Fruit fly (Drosophila melanogaster): ENCODE results near the gene CG32040.
A peak's percentile ranks its signal among the peaks of the same experiment; 100 is the strongest.

CG32040 gene

DNA sequence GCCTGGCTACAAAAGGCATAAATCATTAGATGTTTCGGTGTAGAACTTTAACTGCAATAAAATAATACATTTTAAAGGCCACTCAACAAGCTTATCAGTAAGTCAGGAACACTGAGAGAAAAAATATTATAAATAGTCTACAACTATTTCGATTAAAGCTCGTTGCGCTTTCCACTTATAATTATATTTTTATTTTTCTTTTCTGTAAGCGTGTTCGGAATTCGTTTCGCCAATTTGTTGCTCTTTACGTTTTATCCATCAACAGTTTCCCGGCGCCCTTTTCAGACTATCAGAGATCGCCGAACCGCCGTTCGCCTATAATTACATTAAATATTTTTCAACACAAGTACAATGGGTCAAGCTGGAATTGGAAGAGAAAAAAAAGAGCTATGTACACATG lies 14.8 kb upstream of the CG32040 start:
- TF ChIP-seq CG32121 (GFP tag; IDR thresholded peaks at IDR 0.05) (no peak), Pif1B (GFP tag; optimal IDR thresholded peaks at IDR 0.05) (no peak), EcR (GFP tag; optimal IDR thresholded peaks at IDR 0.05) (no peak), CG8301 (tag; optimal IDR thresholded peaks at IDR 0.05) (no peak), rn (GFP tag; IDR thresholded peaks at IDR 0.05) (no peak), CG34367 (tag; optimal IDR thresholded peaks at IDR 0.05) (no peak), Pif1A (GFP tag; optimal IDR thresholded peaks at IDR 0.05) (no peak), CG13204 (GFP tag; optimal IDR thresholded peaks at IDR 0.05) (no peak), Ets98B (GFP tag; IDR thresholded peaks at IDR 0.05) (no peak), CG14655 (GFP tag; optimal IDR thresholded peaks at IDR 0.05) (no peak), D1 (tag; optimal IDR thresholded peaks at IDR 0.05) (no peak), CG8159 (tag; optimal IDR thresholded peaks at IDR 0.05) (no peak), gl (tag; optimal IDR thresholded peaks at IDR 0.05) (no peak), fd96Ca (GFP tag; IDR thresholded peaks at IDR 0.05) (no peak), CG17806 (tag; optimal IDR thresholded peaks at IDR 0.05) (no peak), CG10348 (GFP tag; IDR thresholded peaks at IDR 0.05) (no peak), CG15710 (tag; optimal IDR thresholded peaks at IDR 0.05) (no peak), CG9948 (tag; optimal IDR thresholded peaks at IDR 0.05) (no peak), CG4496 (GFP tag; IDR thresholded peaks at IDR 0.05) (no peak), Snoo (tag; optimal IDR thresholded peaks at IDR 0.05) (no peak)

DNA sequence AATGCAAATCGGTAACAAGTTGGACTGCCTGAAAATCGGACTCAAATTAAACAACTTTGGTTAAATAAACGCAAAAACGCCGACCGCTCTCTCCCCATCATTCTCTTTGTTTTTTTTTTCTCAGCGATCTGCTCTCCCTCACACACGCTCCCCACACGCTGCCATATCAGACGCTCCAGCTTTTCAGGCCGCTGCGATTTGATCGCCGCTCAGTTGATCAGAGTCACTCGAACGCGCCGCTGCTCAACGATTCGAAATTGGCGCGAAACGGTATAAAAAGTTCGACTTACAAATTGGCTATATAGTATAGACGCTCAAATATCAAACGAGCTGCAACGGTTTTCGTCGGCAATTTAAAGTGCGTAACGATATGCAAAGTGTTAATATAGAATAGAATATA lies 13.6 kb upstream of the CG32040 start:
- TF ChIP-seq CG17806 (tag; optimal IDR thresholded peaks at IDR 0.05) (no peak), Ets98B (GFP tag; IDR thresholded peaks at IDR 0.05) (peak; percentile 53; the same call in 1 of the 2 replicates), CG8301 (tag; optimal IDR thresholded peaks at IDR 0.05) (no peak), CG32121 (GFP tag; IDR thresholded peaks at IDR 0.05) (no peak), CG10348 (GFP tag; IDR thresholded peaks at IDR 0.05) (no peak), CG13204 (GFP tag; optimal IDR thresholded peaks at IDR 0.05) (no peak), CG9948 (tag; optimal IDR thresholded peaks at IDR 0.05) (no peak), CG4496 (GFP tag; IDR thresholded peaks at IDR 0.05) (peak; percentile 64), rn (GFP tag; IDR thresholded peaks at IDR 0.05) (no peak), gl (tag; optimal IDR thresholded peaks at IDR 0.05) (no peak), Snoo (tag; optimal IDR thresholded peaks at IDR 0.05) (no peak), CG14655 (GFP tag; optimal IDR thresholded peaks at IDR 0.05) (no peak), CG8159 (tag; optimal IDR thresholded peaks at IDR 0.05) (no peak), CG34367 (tag; optimal IDR thresholded peaks at IDR 0.05) (no peak), Pif1B (GFP tag; optimal IDR thresholded peaks at IDR 0.05) (peak; percentile 8), Pif1A (GFP tag; optimal IDR thresholded peaks at IDR 0.05) (peak; percentile 10), CG15710 (tag; optimal IDR thresholded peaks at IDR 0.05) (no peak), CG12605 (GFP tag; IDR thresholded peaks at IDR 0.05) (peak; percentile 55; the same call in 1 of the 2 replicates), fd96Ca (GFP tag; IDR thresholded peaks at IDR 0.05) (peak; percentile 17; the same call in 1 of the 3 replicates), D1 (tag; optimal IDR thresholded peaks at IDR 0.05) (no peak), EcR (GFP tag; optimal IDR thresholded peaks at IDR 0.05) (no peak)

DNA sequence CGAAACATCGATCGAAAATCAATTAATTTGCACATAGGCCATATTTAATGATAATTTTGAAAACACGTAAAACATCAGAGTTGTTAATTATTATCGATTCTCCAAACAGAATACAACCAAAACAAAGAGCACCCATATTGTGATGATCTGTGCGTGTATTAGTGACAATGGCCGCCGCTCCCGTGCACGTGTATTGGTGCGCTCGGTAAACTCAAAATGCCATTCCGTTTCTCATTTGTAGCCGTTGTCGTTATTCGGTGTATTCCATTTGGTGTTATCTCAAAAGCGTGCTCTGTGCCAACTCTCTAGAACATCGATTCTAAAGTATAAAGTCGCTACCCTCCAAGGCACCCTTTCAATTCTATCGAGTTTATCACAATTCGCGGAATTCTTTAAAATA lies 13.0 kb upstream of the CG32040 start:
- TF ChIP-seq CG15710 (tag; optimal IDR thresholded peaks at IDR 0.05) (no peak), CG4496 (GFP tag; IDR thresholded peaks at IDR 0.05) (peak; percentile 74)

DNA sequence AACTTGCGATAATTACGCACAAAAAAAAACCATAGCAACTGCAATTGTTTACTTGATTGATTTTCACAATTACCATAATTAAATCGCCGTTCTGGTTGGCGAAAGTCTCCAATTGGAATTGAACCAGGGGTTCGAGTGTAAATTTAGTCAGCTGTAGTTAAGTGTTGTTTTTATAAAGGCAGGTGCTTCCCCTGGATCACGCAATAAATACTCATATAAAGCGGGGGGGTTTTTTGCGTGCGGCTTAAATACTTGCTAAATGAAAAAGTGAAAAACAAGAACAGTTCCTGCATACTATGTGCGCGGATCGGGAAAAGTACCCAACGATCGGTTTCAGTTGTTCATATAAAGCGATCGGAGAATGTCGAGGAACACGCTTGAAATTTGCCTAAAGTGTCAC lies 9.9 kb upstream of the CG32040 start:
- TF ChIP-seq CG14655 (GFP tag; optimal IDR thresholded peaks at IDR 0.05), result no peak
- TF ChIP-seq CG4496 (GFP tag; IDR thresholded peaks at IDR 0.05), result no peak
- TF ChIP-seq Snoo (tag; optimal IDR thresholded peaks at IDR 0.05), result no peak
- no peak for TF ChIP-seq Pif1B (GFP tag; optimal IDR thresholded peaks at IDR 0.05)
- no peak for TF ChIP-seq rn (GFP tag; IDR thresholded peaks at IDR 0.05)
- TF ChIP-seq CG17806 (tag; optimal IDR thresholded peaks at IDR 0.05), result no peak
- TF ChIP-seq CG32121 (GFP tag; IDR thresholded peaks at IDR 0.05), result no peak
- no peak for TF ChIP-seq fd96Ca (GFP tag; IDR thresholded peaks at IDR 0.05)
- no peak for TF ChIP-seq Ets98B (GFP tag; IDR thresholded peaks at IDR 0.05)
- TF ChIP-seq gl (tag; optimal IDR thresholded peaks at IDR 0.05), result no peak
- no peak for TF ChIP-seq EcR (GFP tag; optimal IDR thresholded peaks at IDR 0.05)
- no peak for TF ChIP-seq Pif1A (GFP tag; optimal IDR thresholded peaks at IDR 0.05)
- TF ChIP-seq CG15710 (tag; optimal IDR thresholded peaks at IDR 0.05), result no peak

DNA sequence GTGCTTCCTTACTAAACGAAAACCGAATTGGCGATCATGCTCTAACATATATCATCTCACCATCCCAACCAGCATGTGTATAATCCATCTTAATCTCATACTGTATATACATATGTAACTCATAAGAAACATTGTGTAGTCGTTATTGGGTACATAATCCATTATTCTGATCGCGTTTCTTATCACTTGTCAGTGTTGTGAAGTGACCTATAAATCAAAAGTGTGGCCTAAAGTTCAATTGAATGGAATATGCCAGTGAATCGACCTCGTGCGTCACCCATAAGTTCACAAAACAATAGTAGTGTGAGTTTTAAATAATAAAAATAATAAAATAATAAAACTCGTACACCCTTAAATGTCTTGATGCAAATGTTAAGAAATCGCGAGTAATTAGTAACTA lies 8.7 kb upstream of the CG32040 start:
- no peak for TF ChIP-seq Snoo (tag; optimal IDR thresholded peaks at IDR 0.05)
- no peak for TF ChIP-seq CG14655 (GFP tag; optimal IDR thresholded peaks at IDR 0.05)
- no peak for TF ChIP-seq CG13204 (GFP tag; optimal IDR thresholded peaks at IDR 0.05)
- TF ChIP-seq CG4496 (GFP tag; IDR thresholded peaks at IDR 0.05), result no peak
- TF ChIP-seq CG12605 (GFP tag; IDR thresholded peaks at IDR 0.05), result no peak
- TF ChIP-seq CG15710 (tag; optimal IDR thresholded peaks at IDR 0.05), result no peak
- TF ChIP-seq CG17806 (tag; optimal IDR thresholded peaks at IDR 0.05), result no peak
- no peak for TF ChIP-seq rn (GFP tag; IDR thresholded peaks at IDR 0.05)
- no peak for TF ChIP-seq fd96Ca (GFP tag; IDR thresholded peaks at IDR 0.05)
- TF ChIP-seq CG8159 (tag; optimal IDR thresholded peaks at IDR 0.05), result no peak
- TF ChIP-seq Pif1B (GFP tag; optimal IDR thresholded peaks at IDR 0.05), result no peak
- no peak for TF ChIP-seq CG32121 (GFP tag; IDR thresholded peaks at IDR 0.05)
- no peak for TF ChIP-seq Ets98B (GFP tag; IDR thresholded peaks at IDR 0.05)
- no peak for TF ChIP-seq CG34367 (tag; optimal IDR thresholded peaks at IDR 0.05)
- TF ChIP-seq CG8301 (tag; optimal IDR thresholded peaks at IDR 0.05), result no peak
- no peak for TF ChIP-seq CG9948 (tag; optimal IDR thresholded peaks at IDR 0.05)
- no peak for TF ChIP-seq gl (tag; optimal IDR thresholded peaks at IDR 0.05)
- TF ChIP-seq EcR (GFP tag; optimal IDR thresholded peaks at IDR 0.05), result no peak
- TF ChIP-seq Pif1A (GFP tag; optimal IDR thresholded peaks at IDR 0.05), result no peak
- no peak for TF ChIP-seq CG10348 (GFP tag; IDR thresholded peaks at IDR 0.05)

DNA sequence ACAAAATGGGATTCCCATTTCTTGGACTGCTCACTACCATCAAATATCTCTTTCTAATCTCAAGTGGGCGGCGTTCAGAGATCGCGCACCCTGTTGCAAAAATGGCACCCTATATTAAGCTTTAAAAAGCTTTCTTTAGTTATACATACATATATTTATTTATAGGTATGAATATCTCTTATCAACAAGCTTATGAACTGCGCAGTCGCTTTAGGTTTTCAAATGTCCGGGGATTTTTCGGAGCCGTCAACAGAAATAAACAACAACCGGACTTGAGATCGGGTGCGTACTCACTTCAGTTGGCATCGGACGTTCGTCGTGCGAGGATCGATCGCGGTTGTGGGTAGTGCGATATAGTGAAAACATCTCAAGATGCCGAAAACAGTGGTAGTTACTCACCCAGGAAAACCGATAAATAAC lies 4.5 kb upstream of the CG32040 start, which contains the start of gene PGRP-LF:
TSS of gene PGRP-LF (plus strand) at position 296 of the 420 bp plus-strand sequence.
- TF ChIP-seq CG17806 (tag; optimal IDR thresholded peaks at IDR 0.05) (no peak), Pif1B (GFP tag; optimal IDR thresholded peaks at IDR 0.05) (peak; percentile 7), Pif1A (GFP tag; optimal IDR thresholded peaks at IDR 0.05) (no peak), Snoo (tag; optimal IDR thresholded peaks at IDR 0.05) (peak; percentile 10), CG8301 (tag; optimal IDR thresholded peaks at IDR 0.05) (no peak), fd96Ca (GFP tag; IDR thresholded peaks at IDR 0.05) (peak; percentile 43; the same call in 1 of the 3 replicates), CG32121 (GFP tag; IDR thresholded peaks at IDR 0.05) (0 out of 2 replicates have a peak, but pooled peaks have one; percentile 16), rn (GFP tag; IDR thresholded peaks at IDR 0.05) (no peak), EcR (GFP tag; optimal IDR thresholded peaks at IDR 0.05) (no peak), gl (tag; optimal IDR thresholded peaks at IDR 0.05) (no peak), D1 (tag; optimal IDR thresholded peaks at IDR 0.05) (no peak), CG9948 (tag; optimal IDR thresholded peaks at IDR 0.05) (no peak), CG34367 (tag; optimal IDR thresholded peaks at IDR 0.05) (no peak), CG12605 (GFP tag; IDR thresholded peaks at IDR 0.05) (peak; percentile 16; the same call in 1 of the 2 replicates), CG10348 (GFP tag; IDR thresholded peaks at IDR 0.05) (no peak), CG13204 (GFP tag; optimal IDR thresholded peaks at IDR 0.05) (no peak), CG8159 (tag; optimal IDR thresholded peaks at IDR 0.05) (no peak), CG4496 (GFP tag; IDR thresholded peaks at IDR 0.05) (0 out of 3 replicates have a peak, but pooled peaks have one; percentile 8), CG14655 (GFP tag; optimal IDR thresholded peaks at IDR 0.05) (no peak), CG15710 (tag; optimal IDR thresholded peaks at IDR 0.05) (no peak)
